Fruit fly (Drosophila melanogaster) whole organism, prepupa: Measurements from ENCODE around the gene Clc.

Source experiments
- Blimp-1 ChIP-seq: fragments of 200-800 bp; sonication (Bioruptor generic); optimal IDR thresholded peaks from 3 replicates; lab custom pipeline; 2017; ENCODE audit warnings: missing biosample characterization, missing genetic modification characterization, mild to moderate bottlenecking, moderate library complexity, missing genetic modification reagents
- CG11294 ChIP-seq: fragments of 200-800 bp; sonication (Bioruptor generic); IDR thresholded peaks from 2 replicates; pipeline ENCODE4 v1.3.6; 2022; ENCODE audit warnings: missing biosample characterization, missing genetic modification characterization
- CG32006 ChIP-seq: fragments of 200-800 bp; sonication (Bioruptor generic); optimal IDR thresholded peaks from 3 replicates; lab custom pipeline; 2017; ENCODE audit warnings: missing biosample characterization, mild to moderate bottlenecking, missing genetic modification characterization
- CG6808 ChIP-seq: fragments of 200-800 bp; sonication (Bioruptor generic); optimal IDR thresholded peaks from 3 replicates; lab custom pipeline; 2017; ENCODE audit warnings: missing biosample characterization, missing genetic modification characterization, mild to moderate bottlenecking, moderate library complexity, missing genetic modification reagents
- CG7368 ChIP-seq: fragments of 200-800 bp; sonication (Bioruptor generic); optimal IDR thresholded peaks from 3 replicates; lab custom pipeline; 2016; ENCODE audit warnings: missing biosample characterization, missing genetic modification characterization
- Hr4 ChIP-seq: fragments of 200-800 bp; sonication (Bioruptor generic); optimal IDR thresholded peaks from 3 replicates; lab custom pipeline; 2016; ENCODE audit warnings: missing biosample characterization, missing genetic modification characterization
- Lpt ChIP-seq: fragments of 200-800 bp; sonication (Bioruptor generic); optimal IDR thresholded peaks from 3 replicates; lab custom pipeline; 2016; ENCODE audit warnings: missing biosample characterization, missing genetic modification characterization
- Sox102F ChIP-seq: fragments of 200-800 bp; sonication (Bioruptor generic); optimal IDR thresholded peaks from 2 replicates; lab custom pipeline; 2016; ENCODE audit warnings: missing biosample characterization, mild to moderate bottlenecking, missing genetic modification characterization
- lz ChIP-seq: fragments of 200-800 bp; sonication (Bioruptor generic); optimal IDR thresholded peaks from 3 replicates; lab custom pipeline; 2016; ENCODE audit warnings: missing biosample characterization, missing genetic modification characterization

DNA sequence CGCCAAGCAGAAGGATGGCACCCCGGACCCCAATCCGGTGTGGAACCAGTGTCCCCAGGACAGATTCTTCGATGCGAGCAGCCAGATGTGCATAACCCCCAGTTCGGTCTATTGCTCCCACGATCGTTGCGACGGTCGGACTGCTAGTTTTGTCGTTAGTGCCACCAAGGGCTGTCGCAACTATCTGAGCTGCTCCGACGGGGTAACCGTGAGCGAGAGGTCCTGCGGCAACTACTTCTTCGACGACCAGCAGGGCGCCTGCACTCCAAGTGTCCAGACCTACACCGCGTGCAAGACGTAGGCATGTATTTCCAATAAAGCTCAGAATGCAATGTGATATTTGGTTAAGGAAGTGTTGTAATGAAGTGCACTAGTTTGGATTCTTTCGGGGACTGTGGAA, 18.2 kb upstream of the Clc start:
- no peak for TF ChIP-seq Hr4 (GFP tag; lab: Kevin White, UChicago)
- TF ChIP-seq Sox102F (GFP tag; lab: Kevin White, UChicago), result no peak
- no peak for TF ChIP-seq CG32006 (GFP tag; lab: Kevin White, UChicago)
- no peak for TF ChIP-seq CG7368
- TF ChIP-seq Blimp-1, result no peak
- TF ChIP-seq CG6808 (GFP tag; lab: Kevin White, UChicago), result no peak
- no peak for TF ChIP-seq lz (GFP tag; lab: Kevin White, UChicago)
- TF ChIP-seq CG11294 (GFP tag; lab: Robert Waterston, UW), result no peak
- TF ChIP-seq Lpt, result no peak
